Worm (Caenorhabditis elegans) whole organism, young adult: ENCODE data around the gene sago-1.

ENCODE experiments used
- ets-4 ChIP-seq: fragments of 200-800 bp; sonication (Bioruptor generic); optimal IDR thresholded peaks from 2 replicates; lab custom pipeline; 2018; ENCODE audit warnings: mild to moderate bottlenecking, missing genetic modification characterization, missing compliant biosample characterization
- rpc-1 ChIP-seq, 2 experiments: fragments of 150-350 bp in 1 of 2; sonication (generic microtip) in 1 of 2; optimal IDR thresholded peaks; 2 replicates each; lab custom pipeline; 2014 to 2018; ENCODE audit warnings: missing biosample characterization in 1 of 2, missing genetic modification characterization in 1 of 2, missing genetic modification reagents in 1 of 2, missing genotype in 1 of 2

DNA sequence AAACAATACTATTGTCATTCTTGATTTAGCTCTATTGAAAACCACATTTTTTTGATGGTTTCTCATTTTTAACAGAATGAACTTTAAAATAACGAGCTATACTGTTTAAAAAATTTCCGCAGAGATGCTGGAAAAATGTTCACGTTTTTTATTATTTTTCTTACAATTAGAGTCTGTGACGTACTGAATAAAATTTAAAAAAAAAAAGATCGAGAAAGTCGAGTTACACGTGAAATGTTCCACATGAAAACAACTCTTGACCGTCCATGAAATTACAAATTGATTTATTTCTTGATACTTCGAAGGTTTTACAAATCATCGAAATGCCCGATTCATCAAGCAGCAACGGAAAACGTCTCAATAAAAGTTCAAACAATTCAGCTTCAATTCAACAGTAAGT lies 23.4 kb downstream of the sago-1 start, which contains the start of gene fbxa-202:
- TF ChIP-seq ets-4 (GFP tag; lab: Kevin White, UChicago) (no peak), rpc-1 (optimal IDR thresholded peaks at IDR 0.05; lab: Kevin White, UChicago) (no peak), rpc-1 (tag; optimal IDR thresholded peaks at IDR 0.05; lab: Kevin White, UChicago) (no peak)
